Worm (Caenorhabditis elegans) whole organism, early embryonic: Measurements from ENCODE around the gene F16F9.3.

Experiments
- B0310.2 ChIP-seq: sonication (generic microtip); optimal IDR thresholded peaks from 2 replicates; lab custom pipeline; 2016; ENCODE audit warnings: mild to moderate bottlenecking, missing genetic modification characterization, missing compliant biosample characterization
- F13C5.2 ChIP-seq: sonication (generic microtip); optimal IDR thresholded peaks from 2 replicates; lab custom pipeline; 2017; ENCODE audit warnings: mild to moderate bottlenecking, missing genetic modification characterization, inconsistent platforms, missing compliant biosample characterization
- aly-1 ChIP-seq: sonication (generic microtip); optimal IDR thresholded peaks from 2 replicates; lab custom pipeline; 2016; ENCODE audit warnings: missing genetic modification characterization, missing compliant biosample characterization
- ama-1 ChIP-seq: fragments of 150-350 bp; optimal IDR thresholded peaks from 2 replicates; lab custom pipeline; 2014
- ceh-13 ChIP-seq: fragments of 200-800 bp; sonication (Bioruptor generic); optimal IDR thresholded peaks from 2 replicates; lab custom pipeline; 2018; ENCODE audit warnings: mild to moderate bottlenecking, missing genetic modification characterization, missing compliant biosample characterization
- ceh-36 ChIP-seq: sonication (generic microtip); optimal IDR thresholded peaks from 2 replicates; lab custom pipeline; 2016; ENCODE audit warnings: missing genetic modification characterization, inconsistent platforms, missing compliant biosample characterization
- ets-7 ChIP-seq: sonication (generic microtip); optimal IDR thresholded peaks from 2 replicates; lab custom pipeline; 2016; ENCODE audit warnings: missing genotype, missing genetic modification characterization, missing compliant biosample characterization
- flt-1 ChIP-seq: fragments of 200-800 bp; sonication (Bioruptor generic); IDR thresholded peaks from 2 replicates; pipeline ENCODE4 v1.3.6; 2022; ENCODE audit warnings: missing genetic modification characterization, missing compliant biosample characterization
- hmbx-1 ChIP-seq: sonication (generic microtip); optimal IDR thresholded peaks from 2 replicates; lab custom pipeline; 2016; ENCODE audit warnings: mild to moderate bottlenecking, missing genetic modification characterization, missing compliant biosample characterization
- hmg-4 ChIP-seq: fragments of 200-800 bp; sonication (Bioruptor generic); optimal IDR thresholded peaks from 2 replicates; lab custom pipeline; 2018; ENCODE audit warnings: mild to moderate bottlenecking, missing genetic modification characterization, missing compliant biosample characterization
- hnd-1 ChIP-seq: sonication (generic microtip); optimal IDR thresholded peaks from 2 replicates; lab custom pipeline; 2016; ENCODE audit warnings: missing genetic modification characterization, missing compliant biosample characterization
- pes-1 ChIP-seq: fragments of 200-800 bp; sonication (Bioruptor generic); IDR thresholded peaks from 2 replicates; pipeline ENCODE4 v1.3.6; 2022; ENCODE audit warnings: missing genetic modification reagents, missing genetic modification characterization, missing compliant biosample characterization
- scrt-1 ChIP-seq: fragments of 200-800 bp; sonication (Bioruptor generic); IDR thresholded peaks from 2 replicates; pipeline ENCODE4 v1.3.6; 2022; ENCODE audit warnings: missing genetic modification characterization, missing compliant biosample characterization
- sea-1 ChIP-seq: fragments of 200-800 bp; sonication (Bioruptor generic); conservative IDR thresholded peaks from 2 replicates; pipeline ENCODE4 v1.3.6; 2022; ENCODE audit warnings: missing genetic modification characterization, missing compliant biosample characterization
- tbx-11 ChIP-seq: fragments of 200-800 bp; sonication (Bioruptor generic); IDR thresholded peaks from 2 replicates; pipeline ENCODE4 v1.3.6; 2022; ENCODE audit warnings: missing genetic modification characterization, missing compliant biosample characterization
- tbx-37 ChIP-seq: fragments of 200-800 bp; sonication (Bioruptor generic); conservative IDR thresholded peaks from 2 replicates; pipeline ENCODE4 v1.3.6; 2022; ENCODE audit warnings: missing genetic modification reagents, missing genetic modification characterization, missing compliant biosample characterization
- tra-4 ChIP-seq: sonication (generic microtip); optimal IDR thresholded peaks from 2 replicates; lab custom pipeline; 2017; ENCODE audit warnings: missing genetic modification characterization, missing compliant biosample characterization

F16F9.3 gene

DNA sequence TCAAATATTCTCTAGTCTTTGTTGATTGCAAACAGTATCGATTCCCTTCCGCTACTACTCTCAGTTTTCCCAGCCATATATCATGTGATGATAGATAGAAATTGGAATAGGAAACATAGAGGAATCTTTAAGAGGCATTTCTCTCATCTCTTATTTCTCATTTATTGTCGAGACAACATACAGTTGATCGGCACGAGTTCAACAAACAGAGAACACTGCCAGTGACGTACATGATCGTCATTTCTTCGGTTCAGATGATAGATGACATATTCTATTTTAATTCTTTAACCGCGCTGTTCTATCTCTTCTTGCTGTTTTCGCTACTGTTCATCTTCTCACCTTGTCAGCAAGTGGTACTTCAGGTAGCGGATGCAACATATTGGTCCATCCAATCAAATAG lies 17.7 kb downstream of the F16F9.3 start:
- no peak for TF ChIP-seq tbx-37 (GFP tag; lab: Robert Waterston, UW)
- TF ChIP-seq scrt-1 (GFP tag; lab: Robert Waterston, UW): no peak
- no peak for TF ChIP-seq ets-7 (tag; lab: Kevin White, UChicago)
- TF ChIP-seq ama-1: no peak
- no peak for TF ChIP-seq tbx-11 (GFP tag; lab: Robert Waterston, UW)
- TF ChIP-seq tra-4: no peak
- no peak for TF ChIP-seq sea-1 (GFP tag; lab: Robert Waterston, UW)
- TF ChIP-seq hmbx-1 (tag; lab: Kevin White, UChicago): no peak
- no peak for TF ChIP-seq flt-1 (GFP tag; lab: Robert Waterston, UW)
- no peak for TF ChIP-seq aly-1 (tag; lab: Kevin White, UChicago)
- TF ChIP-seq pes-1 (GFP tag; lab: Robert Waterston, UW): no peak
- TF ChIP-seq F13C5.2 (tag; lab: Kevin White, UChicago): no peak
- TF ChIP-seq hnd-1: no peak
- TF ChIP-seq hmg-4 (GFP tag; lab: Kevin White, UChicago): no peak
- no peak for TF ChIP-seq ceh-13 (GFP tag; lab: Kevin White, UChicago)
- TF ChIP-seq B0310.2 (tag; lab: Kevin White, UChicago): no peak
- TF ChIP-seq ceh-36: no peak

DNA sequence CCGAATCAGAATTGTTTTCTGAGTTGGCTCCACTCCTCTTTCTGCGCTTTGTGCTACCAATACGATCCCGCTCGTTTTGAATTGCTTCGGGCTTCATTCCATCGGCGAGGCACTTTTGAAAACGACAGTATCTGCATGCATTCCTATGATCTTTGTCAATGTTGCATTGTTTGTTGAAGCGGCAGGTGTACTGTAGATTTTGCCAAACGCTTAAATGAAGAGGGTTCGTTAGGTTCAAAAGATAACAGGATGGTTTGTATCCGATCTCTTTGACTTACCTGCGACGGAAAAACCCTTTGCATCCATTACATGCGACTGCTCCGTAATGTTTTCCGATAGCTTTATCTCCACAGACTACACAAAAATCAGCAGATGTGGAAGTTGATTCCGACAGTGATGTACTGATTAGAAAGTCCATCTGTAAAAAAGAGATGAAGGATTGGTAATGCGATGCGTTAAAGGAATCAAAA lies 18.4 kb downstream of the F16F9.3 start, which contains the start of gene nhr-14:
Gene nhr-14, minus strand, starts transcription at position 420 of the 470 bp plus-strand sequence.
- no peak for TF ChIP-seq hnd-1
- TF ChIP-seq flt-1 (GFP tag; lab: Robert Waterston, UW): no peak
- TF ChIP-seq pes-1 (GFP tag; lab: Robert Waterston, UW): no peak
- no peak for TF ChIP-seq F13C5.2 (tag; lab: Kevin White, UChicago)
- TF ChIP-seq aly-1 (tag; lab: Kevin White, UChicago): no peak
- no peak for TF ChIP-seq hmbx-1 (tag; lab: Kevin White, UChicago)
- TF ChIP-seq tra-4: no peak
- TF ChIP-seq ceh-36: no peak
- TF ChIP-seq scrt-1 (GFP tag; lab: Robert Waterston, UW): no peak
- no peak for TF ChIP-seq ama-1
- TF ChIP-seq tbx-37 (GFP tag; lab: Robert Waterston, UW): no peak
- TF ChIP-seq tbx-11 (GFP tag; lab: Robert Waterston, UW): no peak
- no peak for TF ChIP-seq sea-1 (GFP tag; lab: Robert Waterston, UW)
- TF ChIP-seq hmg-4 (GFP tag; lab: Kevin White, UChicago): no peak
- TF ChIP-seq B0310.2 (tag; lab: Kevin White, UChicago): no peak
- no peak for TF ChIP-seq ets-7 (tag; lab: Kevin White, UChicago)
- TF ChIP-seq ceh-13 (GFP tag; lab: Kevin White, UChicago): no peak

DNA sequence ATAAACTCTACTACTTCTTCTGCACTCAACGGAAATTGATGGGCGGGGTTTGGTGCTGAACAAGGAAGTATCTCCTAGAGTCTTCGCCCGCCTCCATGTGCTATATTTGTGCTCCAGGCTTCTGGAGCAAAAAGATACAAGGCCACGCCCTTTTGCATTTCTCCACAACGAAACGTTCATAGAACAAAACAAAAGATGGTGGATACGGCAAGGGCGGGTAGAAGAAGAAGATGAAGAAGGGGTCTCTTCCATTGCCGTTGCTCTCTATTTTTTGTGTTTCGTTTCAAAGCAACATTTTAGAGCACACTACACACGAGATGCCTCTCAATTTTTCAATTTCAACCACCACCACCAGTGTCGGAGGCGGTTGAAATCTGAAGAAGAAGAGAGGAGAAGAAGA lies 18.9 kb downstream of the F16F9.3 start:
- TF ChIP-seq flt-1 (GFP tag; lab: Robert Waterston, UW): no peak
- no peak for TF ChIP-seq tra-4
- no peak for TF ChIP-seq hnd-1
- no peak for TF ChIP-seq pes-1 (GFP tag; lab: Robert Waterston, UW)
- no peak for TF ChIP-seq aly-1 (tag; lab: Kevin White, UChicago)
- no peak for TF ChIP-seq hmg-4 (GFP tag; lab: Kevin White, UChicago)
- TF ChIP-seq sea-1 (GFP tag; lab: Robert Waterston, UW): no peak
- no peak for TF ChIP-seq F13C5.2 (tag; lab: Kevin White, UChicago)
- TF ChIP-seq B0310.2 (tag; lab: Kevin White, UChicago): no peak
- TF ChIP-seq ceh-13 (GFP tag; lab: Kevin White, UChicago): no peak
- no peak for TF ChIP-seq ama-1

DNA sequence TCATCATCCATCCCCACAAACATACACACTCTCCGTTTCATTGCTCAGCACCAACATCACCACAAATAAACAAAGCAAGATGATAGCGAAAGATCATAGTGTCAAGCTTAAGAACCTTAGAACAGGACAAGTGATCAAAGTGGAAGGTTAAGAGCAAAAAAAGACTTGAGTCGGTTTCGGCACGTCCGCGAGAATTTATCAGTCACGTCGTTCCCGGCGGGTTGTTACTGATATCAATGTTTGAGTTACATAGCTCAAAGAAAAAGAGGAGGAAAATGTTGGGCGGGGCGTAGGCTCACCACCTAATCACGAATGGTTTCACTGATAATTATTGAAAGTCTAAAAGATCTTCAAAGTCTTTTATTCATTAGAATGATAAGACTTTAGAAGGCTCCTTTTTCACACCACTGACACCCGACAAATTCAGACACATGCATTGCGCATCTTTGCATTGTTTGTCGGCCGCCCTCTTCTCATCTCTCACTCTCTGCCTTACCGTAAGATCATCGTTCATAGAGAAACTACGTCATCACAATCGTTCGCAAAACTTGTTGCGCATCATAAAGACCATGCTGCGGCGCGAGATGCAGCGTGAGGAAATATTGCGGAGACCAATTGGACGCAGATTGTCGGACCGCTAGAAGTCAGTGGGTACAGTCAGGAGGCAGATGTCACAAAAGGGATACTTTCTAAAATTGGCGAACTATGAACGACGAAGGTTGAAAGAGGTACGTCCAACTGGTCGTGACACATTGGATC lies 19.8 kb downstream of the F16F9.3 start:
- TF ChIP-seq scrt-1 (GFP tag; lab: Robert Waterston, UW): no peak
- TF ChIP-seq B0310.2 (tag; lab: Kevin White, UChicago): no peak
- no peak for TF ChIP-seq hnd-1

DNA sequence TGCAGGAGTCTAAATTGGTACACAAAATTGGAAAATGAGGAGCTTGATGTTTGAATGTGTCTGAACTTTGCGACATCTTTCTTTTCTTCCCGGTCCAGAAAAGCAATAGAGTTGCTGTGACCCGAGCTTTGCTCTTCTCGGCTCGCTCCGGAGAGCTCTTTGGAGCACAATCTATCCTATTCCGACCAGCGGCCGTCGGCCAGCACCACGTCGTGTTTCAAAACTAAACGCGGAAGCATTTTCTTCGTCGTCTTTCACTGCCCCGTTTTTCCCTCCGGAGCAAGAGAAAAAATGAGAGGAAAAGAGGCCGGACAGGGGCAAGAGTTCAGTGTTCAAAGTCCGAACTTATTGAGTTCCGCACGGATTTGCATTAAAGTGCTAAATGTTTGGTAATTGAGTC lies 21.6 kb downstream of the F16F9.3 start:
- TF ChIP-seq scrt-1 (GFP tag; lab: Robert Waterston, UW) (no peak), pes-1 (GFP tag; lab: Robert Waterston, UW) (no peak)

DNA sequence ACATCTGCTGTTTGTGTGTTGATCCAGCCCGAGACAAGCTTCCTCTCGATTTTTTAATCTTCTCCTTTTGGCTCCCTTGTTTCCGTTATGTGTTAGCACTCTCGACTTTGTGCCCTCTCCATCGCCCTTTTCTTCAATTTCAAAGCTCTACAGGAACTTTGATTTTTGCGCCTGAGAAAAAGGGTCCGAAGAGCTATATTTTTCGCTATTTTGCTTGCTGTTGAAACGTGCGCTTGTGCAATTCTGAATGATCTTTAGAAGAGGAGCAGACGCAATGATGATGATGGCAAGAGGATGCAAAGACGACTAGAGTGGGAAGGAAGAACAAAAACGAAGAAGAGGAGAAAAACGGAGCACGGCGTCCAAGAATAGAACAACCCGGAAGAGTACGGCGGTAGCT lies 24.3 kb downstream of the F16F9.3 start:
- no peak for TF ChIP-seq tra-4
- TF ChIP-seq hnd-1: no peak
- TF ChIP-seq sea-1 (GFP tag; lab: Robert Waterston, UW): no peak
- no peak for TF ChIP-seq flt-1 (GFP tag; lab: Robert Waterston, UW)
- no peak for TF ChIP-seq tbx-37 (GFP tag; lab: Robert Waterston, UW)
- TF ChIP-seq tbx-11 (GFP tag; lab: Robert Waterston, UW): no peak

DNA sequence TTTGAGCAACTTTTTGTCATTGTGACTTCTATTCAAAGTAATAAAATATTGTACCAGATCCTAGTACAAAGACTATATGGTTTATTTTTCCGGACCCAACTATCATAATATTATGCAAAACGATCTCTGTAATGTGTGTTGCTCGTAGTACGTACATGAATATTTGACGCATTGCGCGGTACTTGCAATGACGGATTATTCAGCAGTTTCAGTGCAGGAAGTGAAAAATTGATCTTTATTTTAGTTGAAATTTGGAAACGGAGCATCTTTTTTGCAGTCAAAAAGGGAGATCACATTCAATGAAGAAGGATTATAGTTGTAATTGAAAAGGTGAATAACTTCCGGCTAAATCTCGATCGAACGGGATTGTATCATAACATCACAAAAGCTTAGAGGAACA lies 26.5 kb downstream of the F16F9.3 start:
- no peak for TF ChIP-seq B0310.2 (tag; lab: Kevin White, UChicago)
- TF ChIP-seq hnd-1: no peak
- no peak for TF ChIP-seq hmg-4 (GFP tag; lab: Kevin White, UChicago)
- no peak for TF ChIP-seq tbx-37 (GFP tag; lab: Robert Waterston, UW)
- TF ChIP-seq ets-7 (tag; lab: Kevin White, UChicago): no peak
- no peak for TF ChIP-seq pes-1 (GFP tag; lab: Robert Waterston, UW)
- TF ChIP-seq hmbx-1 (tag; lab: Kevin White, UChicago): no peak
- TF ChIP-seq ceh-13 (GFP tag; lab: Kevin White, UChicago): no peak
- no peak for TF ChIP-seq sea-1 (GFP tag; lab: Robert Waterston, UW)
